Fruit fly (Drosophila melanogaster): ENCODE data around the gene CG3792.

DNA sequence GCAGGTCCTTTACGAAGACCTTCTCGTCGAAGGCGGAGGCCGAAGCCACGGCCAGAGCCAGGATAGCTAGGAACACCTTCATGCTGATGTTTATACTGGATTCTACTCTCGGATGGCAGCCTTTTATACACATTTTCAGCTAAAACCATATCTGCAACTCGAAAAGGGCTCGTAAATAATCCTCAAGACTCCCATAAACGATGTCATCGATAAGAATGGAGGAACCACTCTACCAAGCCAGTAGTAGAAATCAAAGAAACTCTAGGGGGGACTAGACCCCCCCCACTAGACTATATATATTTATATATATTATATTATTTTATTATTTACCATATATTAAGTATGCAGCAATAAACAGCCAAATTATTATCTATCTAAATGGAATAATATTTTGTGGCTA is 26.4 kb upstream of the CG3792 start, which contains the start of gene Jon25Biii:
- TF ChIP-seq fru (GFP tag; optimal IDR thresholded peaks at IDR 0.05): no peak
- TF ChIP-seq h (GFP tag; optimal IDR thresholded peaks at IDR 0.05): no peak
- no peak for TF ChIP-seq usp (GFP tag; optimal IDR thresholded peaks at IDR 0.05)
- TF ChIP-seq Dfd (GFP tag; optimal IDR thresholded peaks at IDR 0.05): no peak
- TF ChIP-seq pan (optimal IDR thresholded peaks at IDR 0.05): no peak
- no peak for TF ChIP-seq sv (GFP tag; optimal IDR thresholded peaks at IDR 0.05)
- no peak for TF ChIP-seq psq (GFP tag; optimal IDR thresholded peaks at IDR 0.05)
